Worm (Caenorhabditis elegans): ENCODE results near the gene Y38F1A.7.
A peak's percentile ranks its signal among the peaks of the same experiment; 100 is the strongest.

DNA sequence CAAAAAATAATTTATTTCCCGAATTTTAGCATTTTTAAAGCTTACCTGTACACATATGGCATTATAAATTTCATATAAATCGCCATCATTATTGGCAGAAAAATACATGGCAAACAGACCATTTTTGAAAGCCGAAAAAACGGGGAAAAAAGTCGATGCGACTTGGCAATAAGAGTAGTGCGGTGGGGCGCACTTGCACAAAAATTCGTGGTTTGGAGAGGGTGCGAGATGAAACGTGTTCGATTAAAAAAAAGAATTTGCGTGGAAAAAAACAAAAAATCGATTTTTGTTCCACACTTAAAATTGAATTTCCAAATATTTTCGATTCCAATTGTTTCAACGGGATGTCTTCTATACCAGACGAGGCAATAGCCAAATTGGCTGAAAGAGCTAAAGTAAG, 39.1 kb upstream of the Y38F1A.7 start, which contains the start of gene F18A11.3:
- TF ChIP-seq fos-1 (tag; optimal IDR thresholded peaks at IDR 0.05) = no peak
- TF ChIP-seq aly-2 (tag; optimal IDR thresholded peaks at IDR 0.05) = no peak
- TF ChIP-seq lin-15B (tag; optimal IDR thresholded peaks at IDR 0.05) = peak; percentile 51
- no peak for TF ChIP-seq nhr-12 (tag; optimal IDR thresholded peaks at IDR 0.05)
- no peak for TF ChIP-seq ceh-28 (tag; optimal IDR thresholded peaks at IDR 0.05)
- TF ChIP-seq hmg-11 (tag; optimal IDR thresholded peaks at IDR 0.05) = no peak
- TF ChIP-seq nhr-67 (tag; optimal IDR thresholded peaks at IDR 0.05) = no peak
- TF ChIP-seq ztf-11 (tag; optimal IDR thresholded peaks at IDR 0.05) = no peak
- TF ChIP-seq zag-1 (tag; optimal IDR thresholded peaks at IDR 0.05) = no peak
- no peak for TF ChIP-seq mdl-1 (tag; optimal IDR thresholded peaks at IDR 0.05)
- TF ChIP-seq unc-62 (GFP tag; optimal IDR thresholded peaks at IDR 0.05) = no peak
- no peak for TF ChIP-seq nhr-237 (tag; optimal IDR thresholded peaks at IDR 0.05)
- TF ChIP-seq tbx-2 (tag; optimal IDR thresholded peaks at IDR 0.05) = no peak
